Fruit fly (Drosophila melanogaster): Measurements from ENCODE around the gene Ndc1.

Gene Ndc1

dm6 chr3R:23942965-23943413, 18.8 kb downstream of the Ndc1 start, which contains the start of gene Gdh (continued):
- TF ChIP-seq CG11085 (GFP tag; IDR thresholded peaks at IDR 0.05) = peak; percentile 26; the same call in 1 of the 2 replicates
- TF ChIP-seq lov (optimal IDR thresholded peaks at IDR 0.05) = no peak
- TF ChIP-seq lov (GFP tag; IDR thresholded peaks at IDR 0.05) = no peak
- peak; percentile 43; the same call in 1 of the 2 replicates for TF ChIP-seq sob (GFP tag; IDR thresholded peaks at IDR 0.05)
- TF ChIP-seq Mrtf (GFP tag; IDR thresholded peaks at IDR 0.05) = no peak
- TF ChIP-seq pnt (GFP tag; optimal IDR thresholded peaks at IDR 0.05) = no peak
- peak; percentile 74; the same call in 1 of the 2 replicates for TF ChIP-seq CG13287 (GFP tag; IDR thresholded peaks at IDR 0.05; ENCODE audit: partially characterized antibody)
- peak; percentile 5 for TF ChIP-seq CG13424 (tag; optimal IDR thresholded peaks at IDR 0.05)
- peak; percentile 28 for TF ChIP-seq ems (GFP tag; optimal IDR thresholded peaks at IDR 0.05)
- no peak for TF ChIP-seq CG10565 (GFP tag; optimal IDR thresholded peaks at IDR 0.05)
- TF ChIP-seq rib (GFP tag; IDR thresholded peaks at IDR 0.05) = 0 out of 2 replicates have a peak, but pooled peaks have one; percentile 49
- TF ChIP-seq CG5953 (GFP tag; IDR thresholded peaks at IDR 0.05) = no peak
- peak; percentile 30 for TF ChIP-seq YL-1 (GFP tag; optimal IDR thresholded peaks at IDR 0.05)
- peak; percentile 10 for TF ChIP-seq BEAF-32 (GFP tag; optimal IDR thresholded peaks at IDR 0.05)
- no peak for TF ChIP-seq Sry-δ (GFP tag; optimal IDR thresholded peaks at IDR 0.05)
- peak; percentile 14; the same call in 1 of the 2 replicates for TF ChIP-seq MBD-R2 (GFP tag; IDR thresholded peaks at IDR 0.05)
- no peak for TF ChIP-seq Rx (GFP tag; IDR thresholded peaks at IDR 0.05)
- TF ChIP-seq CG2712 (tag; optimal IDR thresholded peaks at IDR 0.05) = peak; percentile 27
- TF ChIP-seq Fer3 (tag; optimal IDR thresholded peaks at IDR 0.05) = no peak
- TF ChIP-seq HHEX (GFP tag; optimal IDR thresholded peaks at IDR 0.05) = peak; percentile 6
- no peak for TF ChIP-seq CG8281 (tag; optimal IDR thresholded peaks at IDR 0.05)
- peak; percentile 11 for TF ChIP-seq mam (GFP tag; optimal IDR thresholded peaks at IDR 0.05)
- no peak for TF ChIP-seq luna (GFP tag; optimal IDR thresholded peaks at IDR 0.05)
- TF ChIP-seq Aef1 (GFP tag; IDR thresholded peaks at IDR 0.05) = no peak
- no peak for TF ChIP-seq chif (GFP tag; optimal IDR thresholded peaks at IDR 0.05)
- no peak for TF ChIP-seq CG3847 (GFP tag; IDR thresholded peaks at IDR 0.05)
- no peak for TF ChIP-seq bab2 (GFP tag; optimal IDR thresholded peaks at IDR 0.05)
- no peak for TF ChIP-seq slou (GFP tag; optimal IDR thresholded peaks at IDR 0.05)
- peak; percentile 35 for TF ChIP-seq gro (GFP tag; optimal IDR thresholded peaks at IDR 0.05)
- TF ChIP-seq bsh (GFP tag; optimal IDR thresholded peaks at IDR 0.05) = peak in 1 of 2 experiments; percentile 30
- no peak for TF ChIP-seq fd102C (GFP tag; optimal IDR thresholded peaks at IDR 0.05)
- no peak for TF ChIP-seq Sox100B (GFP tag; optimal IDR thresholded peaks at IDR 0.05)
- TF ChIP-seq CG6683 (GFP tag; optimal IDR thresholded peaks at IDR 0.05) = no peak
- no peak for TF ChIP-seq CG4820 (GFP tag; optimal IDR thresholded peaks at IDR 0.05)
- TF ChIP-seq Ets65A (GFP tag) = no peak
- no peak for TF ChIP-seq pb (GFP tag; optimal IDR thresholded peaks at IDR 0.05)
- no peak for TF ChIP-seq nmo (GFP tag; optimal IDR thresholded peaks at IDR 0.05)
- no peak for TF ChIP-seq Lim3 (GFP tag; IDR thresholded peaks at IDR 0.05)
- no peak for TF ChIP-seq unpg (GFP tag; optimal IDR thresholded peaks at IDR 0.05)
- TF ChIP-seq CG10209 (GFP tag; optimal IDR thresholded peaks at IDR 0.05) = no peak
- no peak for TF ChIP-seq Poxn (GFP tag; IDR thresholded peaks at IDR 0.05)
- TF ChIP-seq CG2889 (GFP tag; IDR thresholded peaks at IDR 0.05) = no peak
- TF ChIP-seq gsb (GFP tag; IDR thresholded peaks at IDR 0.05) = 0 out of 2 replicates have a peak, but pooled peaks have one; percentile 6
- peak; percentile 55 for TF ChIP-seq CG32532 (GFP tag; IDR thresholded peaks at IDR 0.05)
- no peak for TF ChIP-seq CG18619 (GFP tag; optimal IDR thresholded peaks at IDR 0.05)
- no peak for TF ChIP-seq CG3065 (GFP tag; optimal IDR thresholded peaks at IDR 0.05)
- no peak for TF ChIP-seq CG6813 (GFP tag; optimal IDR thresholded peaks at IDR 0.05)
- TF ChIP-seq Ada2b (GFP tag; IDR thresholded peaks at IDR 0.05) = no peak
- TF ChIP-seq dpn (GFP tag; optimal IDR thresholded peaks at IDR 0.05) = peak in 1 of 2 experiments; percentile 13
- peak; percentile 62 for TF ChIP-seq lilli (GFP tag; optimal IDR thresholded peaks at IDR 0.05)
- TF ChIP-seq CG12391 (tag; optimal IDR thresholded peaks at IDR 0.05) = peak; percentile 8
- TF ChIP-seq kah (GFP tag; optimal IDR thresholded peaks at IDR 0.05) = peak; percentile 26
